Worm (Caenorhabditis elegans) whole organism, mixed stage, embryonic: ENCODE data around the gene srg-10.

Experiments
- nhr-76 ChIP-seq: sonication (generic microtip); optimal IDR thresholded peaks from 2 replicates; lab custom pipeline; 2017; ENCODE audit warnings: missing biosample characterization, missing genetic modification characterization
- sem-2 ChIP-seq: fragments of 200-800 bp; sonication (Bioruptor generic); optimal IDR thresholded peaks from 2 replicates; lab custom pipeline; 2018; ENCODE audit warnings: mild to moderate bottlenecking, missing genetic modification characterization, missing compliant biosample characterization

DNA sequence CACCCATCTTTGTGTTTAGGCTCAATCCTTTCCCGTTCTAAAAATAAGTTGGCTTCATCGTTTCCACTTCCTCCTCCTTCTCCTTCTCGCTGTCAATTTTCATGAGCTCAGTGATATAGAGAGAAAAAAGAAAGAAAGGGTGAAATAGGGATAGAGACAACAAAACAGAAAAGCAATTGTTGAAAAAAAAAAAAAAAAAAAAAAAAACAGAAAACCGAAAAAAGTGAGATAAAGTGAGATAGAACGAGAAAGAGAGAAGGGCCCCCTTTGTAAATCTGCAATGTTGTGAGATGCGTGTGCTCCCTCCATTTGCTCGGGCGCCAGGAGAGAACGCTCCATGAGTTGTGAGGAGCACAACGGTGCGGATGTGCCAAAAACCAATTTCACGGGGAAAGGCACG lies 46.4 kb downstream of the srg-10 start:
- TF ChIP-seq nhr-76 (no peak), sem-2 (GFP tag; lab: Kevin White, UChicago) (no peak)
